Worm (Caenorhabditis elegans) whole organism, L1 larva: ENCODE measurements around the gene F46H5.5.

Source experiments
- ceh-63 ChIP-seq: fragments of 200-800 bp; sonication (Bioruptor generic); optimal IDR thresholded peaks from 2 replicates; lab custom pipeline; 2018; ENCODE audit warnings: mild to moderate bottlenecking, missing genetic modification characterization, missing compliant biosample characterization
- ets-5 ChIP-seq: fragments of 200-800 bp; sonication (Bioruptor generic); IDR thresholded peaks from 2 replicates; pipeline ENCODE4 v1.3.6; 2022; ENCODE audit warnings: missing genetic modification characterization, missing compliant biosample characterization
- lin-39 ChIP-seq: fragments of 150-350 bp; optimal IDR thresholded peaks from 2 replicates; lab custom pipeline; 2014; ENCODE audit warnings: missing biosample characterization, missing genetic modification reagents, missing genetic modification characterization
- lir-3 ChIP-seq: sonication (generic microtip); optimal IDR thresholded peaks from 2 replicates; lab custom pipeline; 2016; ENCODE audit warnings: mild to moderate bottlenecking, missing genetic modification characterization, moderate library complexity, missing compliant biosample characterization; ENCODE audit not compliant: poor library complexity
- nhr-19 ChIP-seq: fragments of 200-800 bp; sonication (Bioruptor generic); conservative IDR thresholded peaks from 2 replicates; pipeline ENCODE4 v1.3.6; 2022; ENCODE audit warnings: missing genetic modification characterization, missing compliant biosample characterization
- nhr-77 ChIP-seq: fragments of 150-350 bp; optimal IDR thresholded peaks from 2 replicates; lab custom pipeline; 2014; ENCODE audit warnings: missing biosample characterization, missing genetic modification characterization

DNA sequence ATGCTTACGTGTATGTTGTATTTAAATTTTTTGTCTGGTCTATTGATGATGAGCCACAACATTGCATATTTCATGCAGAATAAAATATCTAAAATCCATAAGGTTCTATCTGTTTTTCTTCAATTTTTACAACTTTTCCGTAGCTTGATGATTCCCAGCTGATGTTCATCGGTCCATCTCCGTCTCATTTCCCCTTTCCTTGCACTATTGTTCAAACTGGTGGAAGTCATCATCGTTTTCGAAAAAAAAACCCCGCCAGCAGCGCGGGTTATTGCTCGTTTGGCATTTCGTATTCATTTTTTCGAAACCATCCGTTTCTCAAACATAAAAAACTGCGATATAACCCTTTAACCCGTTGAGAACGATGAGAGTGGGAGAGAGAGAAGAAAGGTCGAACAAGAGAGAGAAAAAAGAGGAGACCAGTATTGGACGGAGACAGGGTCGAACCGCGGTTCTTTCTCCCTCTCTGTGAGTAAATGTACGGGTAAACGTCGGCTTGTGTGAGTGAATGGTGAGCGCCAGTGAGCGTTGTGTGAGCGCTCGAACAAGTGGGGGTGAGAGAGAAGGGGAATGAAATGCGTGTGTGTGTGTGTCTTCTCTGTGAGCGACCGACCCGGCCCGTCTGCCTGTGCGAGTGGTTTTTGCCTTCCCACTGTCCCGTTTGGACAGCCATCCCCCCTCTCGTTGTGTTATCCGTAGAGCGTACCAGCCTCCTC lies 8.0 kb upstream of the F46H5.5 start:
- no peak for TF ChIP-seq ets-5 (GFP tag; lab: Robert Waterston, UW)
- TF ChIP-seq lir-3 (tag; lab: Kevin White, UChicago): peak; percentile 18
- no peak for TF ChIP-seq lin-39
- TF ChIP-seq ceh-63: no peak
- TF ChIP-seq nhr-19 (GFP tag; lab: Robert Waterston, UW): peak; percentile 77
- peak; percentile 90 for TF ChIP-seq nhr-77
